Worm (Caenorhabditis elegans) whole organism, L4/young adult: ENCODE data around the gene F47D12.3.

ENCODE experiments used
- W03F9.2 ChIP-seq: fragments of 150-350 bp; optimal IDR thresholded peaks from 2 replicates; lab custom pipeline; 2014; ENCODE audit warnings: missing biosample characterization, missing genetic modification characterization
- dao-5 ChIP-seq: sonication (generic microtip); optimal IDR thresholded peaks from 2 replicates; lab custom pipeline; 2016; ENCODE audit warnings: missing genotype, missing genetic modification characterization, moderate library complexity, missing compliant biosample characterization
- him-1 ChIP-seq: sonication (generic microtip); optimal IDR thresholded peaks from 2 replicates; lab custom pipeline; 2016; ENCODE audit warnings: missing genotype, missing genetic modification reagents, missing genetic modification characterization, missing compliant biosample characterization

The F47D12.3 gene

ce11 chrIII:6279453-6279852 is 18.8 kb upstream of the F47D12.3 start:
- no peak for TF ChIP-seq W03F9.2 (tag; lab: Kevin White, UChicago)
- TF ChIP-seq dao-5 (tag; lab: Kevin White, UChicago), result no peak
- no peak for TF ChIP-seq him-1 (tag; lab: Kevin White, UChicago)

ce11 chrIII:6280070-6280596 is 18.1 kb upstream of the F47D12.3 start, which contains the start of gene hmg-1.2:
hmg-1.2 (plus strand) TSS chrIII:6280380.
- TF ChIP-seq W03F9.2 (tag; lab: Kevin White, UChicago) (peak; percentile 69), him-1 (tag; lab: Kevin White, UChicago) (peak; percentile 46), dao-5 (tag; lab: Kevin White, UChicago) (peak; percentile 23)

DNA sequence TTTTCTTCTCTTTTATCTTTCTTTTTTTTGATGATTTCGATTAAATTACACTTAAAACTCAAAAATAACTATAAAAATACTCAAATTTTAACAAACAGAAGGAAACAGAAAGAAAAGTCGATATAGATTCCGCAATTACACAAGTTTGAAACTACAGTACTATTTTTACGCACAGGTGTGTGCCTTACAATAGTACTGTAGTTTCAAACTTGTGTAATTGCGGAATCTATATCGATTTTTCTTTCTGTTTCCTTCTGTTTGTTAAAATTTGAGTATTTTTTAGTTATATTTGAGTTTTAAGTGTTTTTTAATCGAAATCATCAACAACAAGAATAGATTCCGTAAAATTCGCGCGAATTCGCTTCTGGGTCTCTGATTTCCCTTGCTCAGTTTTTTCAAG is 15.2 kb upstream of the F47D12.3 start:
- TF ChIP-seq him-1 (tag; lab: Kevin White, UChicago) (no peak), W03F9.2 (tag; lab: Kevin White, UChicago) (no peak), dao-5 (tag; lab: Kevin White, UChicago) (no peak)

- TF ChIP-seq dao-5 (tag; lab: Kevin White, UChicago), result no peak
- no peak for TF ChIP-seq W03F9.2 (tag; lab: Kevin White, UChicago)
- no peak for TF ChIP-seq him-1 (tag; lab: Kevin White, UChicago)
Observed at ce11 chrIII:6285890-6286289, 12.4 kb upstream of the F47D12.3 start, which contains the start of gene gadr-3. gadr-3 (minus strand) TSS chrIII:6285990.

DNA sequence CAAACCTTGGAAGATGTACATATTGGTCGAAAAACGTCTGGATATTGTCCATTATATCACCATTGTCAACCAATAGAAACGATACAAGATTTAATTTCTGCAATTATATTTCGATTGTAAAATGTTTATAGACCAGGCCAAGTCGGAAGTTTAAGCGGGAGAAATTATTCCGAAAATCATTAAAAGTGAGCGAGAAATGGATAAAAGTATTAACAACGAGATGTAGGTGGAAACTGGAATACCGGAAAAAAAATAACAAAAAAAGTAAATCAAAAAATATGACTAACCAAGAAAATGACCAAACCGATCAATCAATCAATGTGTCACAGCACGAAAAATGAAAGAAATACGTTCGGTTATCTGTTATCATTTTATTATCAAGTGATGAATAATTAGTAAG is 11.1 kb upstream of the F47D12.3 start, which contains the start of gene F47D12.6:
Gene F47D12.6, minus strand, starts transcription at position 101 of the 400 bp plus-strand sequence.
- TF ChIP-seq him-1 (tag; lab: Kevin White, UChicago) (no peak), dao-5 (tag; lab: Kevin White, UChicago) (no peak), W03F9.2 (tag; lab: Kevin White, UChicago) (no peak)

DNA sequence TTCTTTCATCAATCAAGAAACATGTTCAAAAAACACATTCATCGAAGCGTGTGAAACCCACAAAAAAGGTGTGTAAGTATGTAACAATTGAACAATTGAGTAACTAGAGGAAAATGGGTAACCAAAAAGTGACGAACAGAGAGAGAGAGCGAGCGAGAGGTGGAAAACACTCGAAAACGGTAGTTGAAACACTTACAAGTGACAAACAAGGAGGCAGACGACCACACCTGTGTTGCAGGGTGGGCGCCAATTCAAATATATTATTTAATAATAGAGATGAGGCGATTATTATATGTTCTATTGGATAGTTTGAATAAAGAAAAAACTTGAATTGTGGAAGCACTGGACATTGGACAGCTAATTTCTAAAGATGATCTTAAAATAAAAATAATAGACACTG is 8.9 kb upstream of the F47D12.3 start:
- TF ChIP-seq dao-5 (tag; lab: Kevin White, UChicago) (no peak), W03F9.2 (tag; lab: Kevin White, UChicago) (no peak), him-1 (tag; lab: Kevin White, UChicago) (no peak)

DNA sequence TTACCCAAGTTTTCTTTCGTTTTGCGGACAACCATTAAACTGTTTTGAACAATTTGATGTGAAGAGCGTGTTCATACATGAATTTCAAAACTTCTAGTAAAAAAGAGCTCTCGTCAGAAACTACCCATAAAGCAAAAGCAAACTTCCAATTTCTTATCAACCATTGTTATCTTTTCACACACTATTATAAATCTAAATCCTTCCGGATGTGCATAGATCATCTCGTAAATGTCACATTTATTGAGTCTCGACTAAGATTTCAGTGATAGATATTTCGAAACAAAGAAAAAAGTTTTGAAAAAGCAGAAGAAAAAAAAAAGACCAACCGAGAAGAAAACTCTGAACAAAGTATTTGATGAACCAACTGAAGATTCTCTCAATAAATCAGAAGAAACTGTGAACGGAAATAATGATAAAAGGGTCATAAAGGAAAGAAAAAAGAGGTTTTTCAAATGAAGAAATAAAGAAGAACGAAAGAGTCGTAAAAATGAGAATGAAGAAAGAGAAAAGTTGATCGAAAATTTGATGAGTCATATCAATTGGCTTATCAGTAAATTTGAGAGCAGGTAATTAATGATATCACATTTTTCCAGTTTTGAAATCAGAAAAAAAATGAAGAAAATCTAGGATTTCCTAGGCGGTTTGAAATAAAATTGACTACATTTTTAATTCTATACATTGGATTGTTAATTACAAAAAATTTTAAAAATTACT is 7.6 kb upstream of the F47D12.3 start:
- no peak for TF ChIP-seq dao-5 (tag; lab: Kevin White, UChicago)
- TF ChIP-seq him-1 (tag; lab: Kevin White, UChicago), result no peak
- no peak for TF ChIP-seq W03F9.2 (tag; lab: Kevin White, UChicago)

ce11 chrIII:6295972-6296700 is 2.1 kb upstream of the F47D12.3 start, which contains the start of gene F47D12.7:
F47D12.7 (minus strand) TSS chrIII:6296022.
- TF ChIP-seq him-1 (tag; lab: Kevin White, UChicago) (no peak), W03F9.2 (tag; lab: Kevin White, UChicago) (no peak), dao-5 (tag; lab: Kevin White, UChicago) (no peak)

DNA sequence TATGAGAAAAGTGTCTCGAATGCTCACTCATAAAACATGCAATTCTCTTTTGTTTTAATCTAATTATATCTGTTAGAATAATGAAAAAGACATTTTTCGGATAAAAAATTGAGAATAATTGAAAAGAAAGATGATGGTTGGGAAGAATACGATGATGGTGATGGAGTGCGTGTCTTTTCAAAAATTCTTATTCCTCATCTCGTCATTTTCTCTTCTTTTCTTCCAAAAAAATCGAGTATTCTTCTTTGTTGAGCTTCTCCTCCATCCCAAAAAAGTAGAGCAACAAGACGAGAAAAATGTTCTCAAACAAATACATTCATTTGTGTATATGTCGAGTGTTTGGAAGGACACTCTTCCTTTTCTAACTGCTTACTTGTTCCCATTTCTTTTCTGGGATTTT is 662 bp upstream of the F47D12.3 start:
- TF ChIP-seq dao-5 (tag; lab: Kevin White, UChicago) (no peak), him-1 (tag; lab: Kevin White, UChicago) (no peak), W03F9.2 (tag; lab: Kevin White, UChicago) (no peak)

ce11 chrIII:6300297-6300696 is 2.0 kb downstream of the F47D12.3 start:
- no peak for TF ChIP-seq him-1 (tag; lab: Kevin White, UChicago)
- no peak for TF ChIP-seq W03F9.2 (tag; lab: Kevin White, UChicago)
- no peak for TF ChIP-seq dao-5 (tag; lab: Kevin White, UChicago)

DNA sequence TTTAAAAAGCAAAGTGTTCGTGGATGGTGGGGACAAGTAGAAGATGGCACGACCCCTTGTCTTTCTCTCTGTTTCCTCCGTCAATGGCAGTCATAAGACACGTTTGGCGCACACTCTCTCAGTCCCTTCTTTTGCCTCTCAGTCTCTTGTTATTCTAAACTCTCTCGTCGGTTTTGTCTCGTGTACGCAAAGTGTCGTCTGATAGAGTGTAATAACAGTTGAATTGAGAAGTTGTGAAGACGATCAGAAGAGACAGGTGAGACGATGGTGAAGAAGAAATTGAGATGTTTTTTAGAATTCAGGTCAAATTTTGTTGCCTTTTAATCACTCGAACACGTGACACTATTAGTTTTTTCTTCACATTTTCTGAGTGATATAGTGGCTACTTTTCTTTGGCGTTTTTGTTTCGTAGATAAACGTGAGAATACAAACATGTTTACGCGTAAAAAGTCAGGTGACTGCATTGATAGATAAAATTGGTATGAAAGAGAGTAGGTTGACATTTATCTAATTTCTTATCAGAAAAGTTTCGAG is 4.9 kb downstream of the F47D12.3 start, which contains the start of gene F47D12.9:
Gene F47D12.9, minus strand, starts transcription at position 267 of the 534 bp plus-strand sequence.
- TF ChIP-seq him-1 (tag; lab: Kevin White, UChicago), result peak; percentile 45
- no peak for TF ChIP-seq dao-5 (tag; lab: Kevin White, UChicago)

ce11 chrIII:6303787-6304186 is 5.5 kb downstream of the F47D12.3 start:
- TF ChIP-seq W03F9.2 (tag; lab: Kevin White, UChicago) (no peak), dao-5 (tag; lab: Kevin White, UChicago) (no peak), him-1 (tag; lab: Kevin White, UChicago) (no peak)

DNA sequence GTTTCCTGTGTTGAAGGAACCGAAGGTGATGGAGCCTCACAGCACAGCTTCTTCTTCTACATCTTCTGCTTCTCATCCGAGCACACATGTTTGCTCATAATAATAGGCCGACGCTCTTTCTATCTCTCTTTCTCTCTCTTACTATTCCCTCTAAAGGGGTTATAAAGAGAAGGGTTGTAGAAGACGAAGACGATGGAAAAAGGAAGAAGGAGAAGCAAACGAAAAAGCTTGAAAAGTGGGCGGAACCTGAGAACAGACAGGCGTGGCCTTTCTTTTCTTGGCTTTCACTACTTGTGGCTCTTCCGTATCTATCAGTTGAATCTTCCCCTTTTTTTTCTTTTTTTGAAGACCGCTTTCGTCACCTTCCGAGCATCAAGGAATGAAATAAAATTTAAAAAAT is 9.6 kb downstream of the F47D12.3 start:
- TF ChIP-seq W03F9.2 (tag; lab: Kevin White, UChicago) (no peak), dao-5 (tag; lab: Kevin White, UChicago) (no peak), him-1 (tag; lab: Kevin White, UChicago) (no peak)
